Worm (Caenorhabditis elegans) whole organism, L4 larva: ENCODE data around the gene tdo-2.

Source experiments
- F49E8.2 ChIP-seq: sonication (generic microtip); optimal IDR thresholded peaks from 2 replicates; lab custom pipeline; 2016; ENCODE audit warnings: missing compliant biosample characterization, mild to moderate bottlenecking, missing genetic modification characterization, borderline replicate concordance
- T20F7.1 ChIP-seq: fragments of 200-800 bp; sonication (Bioruptor generic); optimal IDR thresholded peaks from 2 replicates; lab custom pipeline; 2018; ENCODE audit warnings: mild to moderate bottlenecking, missing genetic modification characterization, missing compliant biosample characterization
- T26A8.4 ChIP-seq: fragments of 200-800 bp; sonication (Bioruptor generic); IDR thresholded peaks from 2 replicates; pipeline ENCODE4 v1.3.6; 2022; ENCODE audit warnings: missing genetic modification characterization, missing compliant biosample characterization
- Y48G9A.11 ChIP-seq: fragments of 200-800 bp; sonication (Bioruptor generic); IDR thresholded peaks from 2 replicates; pipeline ENCODE4 v1.3.6; 2022; ENCODE audit warnings: missing genetic modification reagents, missing genetic modification characterization, missing compliant biosample characterization
- ZK546.5 ChIP-seq, 2 experiments: sonication (generic microtip); optimal IDR thresholded peaks; 2 replicates each; lab custom pipeline; 2017; ENCODE audit warnings: missing biosample characterization in 2 of 2, missing genetic modification characterization in 2 of 2
- aly-2 ChIP-seq: sonication (generic microtip); optimal IDR thresholded peaks from 2 replicates; lab custom pipeline; 2018; ENCODE audit warnings: missing biosample characterization, missing genetic modification characterization
- arid-1 ChIP-seq: fragments of 200-800 bp; sonication (Bioruptor generic); conservative IDR thresholded peaks from 2 replicates; pipeline ENCODE4 v1.3.6; 2022; ENCODE audit warnings: missing genetic modification reagents, missing genetic modification characterization, missing compliant biosample characterization
- attf-4 ChIP-seq: sonication (generic microtip); optimal IDR thresholded peaks from 3 replicates; lab custom pipeline; 2017; ENCODE audit warnings: missing biosample characterization, missing genetic modification characterization
- ceh-20 ChIP-seq: fragments of 200-800 bp; sonication (Bioruptor generic); IDR thresholded peaks from 2 replicates; pipeline ENCODE4 v1.3.6; 2022; ENCODE audit warnings: missing genetic modification reagents, missing genetic modification characterization, missing compliant biosample characterization
- ceh-32 ChIP-seq: sonication (generic microtip); optimal IDR thresholded peaks from 2 replicates; lab custom pipeline; 2016; ENCODE audit warnings: mild to moderate bottlenecking, missing genetic modification characterization, missing compliant biosample characterization; ENCODE audit not compliant: poor library complexity
- ceh-44 ChIP-seq: fragments of 200-800 bp; sonication (Bioruptor generic); IDR thresholded peaks from 2 replicates; pipeline ENCODE4 v1.3.6; 2022; ENCODE audit warnings: missing genetic modification reagents, missing genetic modification characterization, missing compliant biosample characterization
- ceh-62 ChIP-seq: sonication (generic microtip); optimal IDR thresholded peaks from 2 replicates; lab custom pipeline; 2017; ENCODE audit warnings: missing biosample characterization, missing genetic modification characterization
- ces-1 ChIP-seq: fragments of 150-350 bp; sonication (generic microtip); optimal IDR thresholded peaks from 4 replicates; lab custom pipeline; 2014; ENCODE audit warnings: missing biosample characterization, missing genetic modification reagents, missing genetic modification characterization
- cey-2 ChIP-seq: sonication (generic microtip); optimal IDR thresholded peaks from 3 replicates; lab custom pipeline; 2017; ENCODE audit warnings: missing genetic modification characterization, mild to moderate bottlenecking, missing compliant biosample characterization, antibody characterized with exemption, borderline replicate concordance; ENCODE audit not compliant: insufficient read depth
- ctbp-1 ChIP-seq: fragments of 200-800 bp; sonication (Bioruptor generic); IDR thresholded peaks from 2 replicates; pipeline ENCODE4 v1.3.6; 2022; ENCODE audit warnings: missing genetic modification reagents, missing genetic modification characterization, missing compliant biosample characterization
- daf-19 ChIP-seq: fragments of 200-800 bp; sonication (Bioruptor generic); conservative IDR thresholded peaks from 2 replicates; pipeline ENCODE4 v1.3.6; 2022; ENCODE audit warnings: missing genetic modification characterization, missing compliant biosample characterization
- dmd-6 ChIP-seq: fragments of 200-800 bp; sonication (Bioruptor generic); IDR thresholded peaks from 2 replicates; pipeline ENCODE4 v1.3.6; 2022; ENCODE audit warnings: missing genetic modification reagents, missing genetic modification characterization, missing compliant biosample characterization
- dmd-9 ChIP-seq: fragments of 200-800 bp; sonication (Bioruptor generic); IDR thresholded peaks from 2 replicates; pipeline ENCODE4 v1.3.6; 2022; ENCODE audit warnings: missing genetic modification reagents, missing genetic modification characterization, missing compliant biosample characterization
- dpl-1 ChIP-seq: fragments of 150-350 bp; optimal IDR thresholded peaks from 2 replicates; lab custom pipeline; 2014; ENCODE audit warnings: missing biosample characterization, missing genetic modification reagents, missing genetic modification characterization
- duxl-1 ChIP-seq: sonication (generic microtip); optimal IDR thresholded peaks from 2 replicates; lab custom pipeline; 2016; ENCODE audit warnings: mild to moderate bottlenecking, missing genetic modification characterization, moderate library complexity, missing compliant biosample characterization; ENCODE audit not compliant: poor library complexity
- egl-27 ChIP-seq: sonication (generic microtip); optimal IDR thresholded peaks from 3 replicates; lab custom pipeline; 2017; ENCODE audit warnings: missing biosample characterization, missing genetic modification reagents, missing genetic modification characterization
- gei-8 ChIP-seq: fragments of 200-800 bp; sonication (Bioruptor generic); optimal IDR thresholded peaks from 2 replicates; lab custom pipeline; 2018; ENCODE audit warnings: mild to moderate bottlenecking, missing genetic modification characterization, missing compliant biosample characterization
- hif-1 ChIP-seq, 2 experiments: sonication (generic microtip); optimal IDR thresholded peaks; 2 replicates each; lab custom pipeline; 2016 to 2017; ENCODE audit warnings: missing compliant biosample characterization in 2 of 2, missing genetic modification characterization in 2 of 2, missing genetic modification reagents in 2 of 2, missing genotype in 2 of 2, mild to moderate bottlenecking in 1 of 2
- hlh-11 ChIP-seq: fragments of 200-800 bp; sonication (Bioruptor generic); optimal IDR thresholded peaks from 2 replicates; lab custom pipeline; 2018; ENCODE audit warnings: mild to moderate bottlenecking, missing genetic modification characterization, missing compliant biosample characterization
- lin-1 ChIP-seq: fragments of 200-800 bp; sonication (Bioruptor generic); IDR thresholded peaks from 2 replicates; pipeline ENCODE4 v1.3.6; 2022; ENCODE audit warnings: missing genetic modification reagents, missing genetic modification characterization, missing compliant biosample characterization
- lsy-2 ChIP-seq, 2 experiments: fragments of 150-350 bp in 1 of 2; sonication (generic microtip) in 1 of 2; optimal IDR thresholded peaks; 2 replicates each; lab custom pipeline; 2014 to 2017; ENCODE audit warnings: missing biosample characterization in 2 of 2, missing genetic modification characterization in 2 of 2
- mdl-1 ChIP-seq, 2 experiments: fragments of 150-350 bp in 1 of 2; sonication (generic microtip) in 1 of 2; optimal IDR thresholded peaks; 2 replicates each; lab custom pipeline; 2014 to 2017; ENCODE audit warnings: missing biosample characterization in 2 of 2, missing genetic modification characterization in 2 of 2
- mep-1 ChIP-seq: fragments of 150-350 bp; sonication (generic microtip); optimal IDR thresholded peaks from 3 replicates; lab custom pipeline; 2014; ENCODE audit warnings: missing biosample characterization, missing genetic modification characterization
- mxl-3 ChIP-seq: fragments of 200-800 bp; sonication (Bioruptor generic); optimal IDR thresholded peaks from 2 replicates; lab custom pipeline; 2018; ENCODE audit warnings: mild to moderate bottlenecking, missing genetic modification characterization, missing compliant biosample characterization
- nhr-10 ChIP-seq: fragments of 150-350 bp; optimal IDR thresholded peaks from 2 replicates; lab custom pipeline; 2014; ENCODE audit warnings: missing biosample characterization, missing genetic modification characterization
- nhr-111 ChIP-seq: fragments of 200-800 bp; sonication (Bioruptor generic); optimal IDR thresholded peaks from 2 replicates; lab custom pipeline; 2018; ENCODE audit warnings: mild to moderate bottlenecking, missing genetic modification characterization, missing compliant biosample characterization
- nhr-25 ChIP-seq: sonication (generic microtip); optimal IDR thresholded peaks from 2 replicates; lab custom pipeline; 2017; ENCODE audit warnings: missing genetic modification characterization, mild to moderate bottlenecking, missing compliant biosample characterization, antibody characterized with exemption, moderate library complexity, borderline replicate concordance; ENCODE audit not compliant: insufficient read depth
- nhr-28 ChIP-seq: fragments of 150-350 bp; optimal IDR thresholded peaks from 2 replicates; lab custom pipeline; 2014; ENCODE audit warnings: missing biosample characterization, missing genetic modification characterization
- nhr-42 ChIP-seq: fragments of 200-800 bp; sonication (Bioruptor generic); IDR thresholded peaks from 2 replicates; pipeline ENCODE4 v1.3.6; 2022; ENCODE audit warnings: missing genetic modification characterization, missing compliant biosample characterization
- rbr-2 ChIP-seq: sonication (generic microtip); optimal IDR thresholded peaks from 2 replicates; lab custom pipeline; 2016; ENCODE audit warnings: missing genotype, missing genetic modification characterization, missing compliant biosample characterization
- saeg-2 ChIP-seq: fragments of 200-800 bp; sonication (Bioruptor generic); IDR thresholded peaks from 2 replicates; pipeline ENCODE4 v1.3.6; 2022; ENCODE audit warnings: missing genetic modification reagents, missing genetic modification characterization, missing compliant biosample characterization
- sdz-12 ChIP-seq: fragments of 200-800 bp; sonication (Bioruptor generic); optimal IDR thresholded peaks from 2 replicates; lab custom pipeline; 2018; ENCODE audit warnings: mild to moderate bottlenecking, missing genetic modification characterization, missing compliant biosample characterization
- set-16 ChIP-seq: fragments of 200-800 bp; sonication (Bioruptor generic); IDR thresholded peaks from 2 replicates; pipeline ENCODE4 v1.3.6; 2022; ENCODE audit warnings: missing genetic modification reagents, missing genetic modification characterization, missing compliant biosample characterization
- skn-1 ChIP-seq: fragments of 150-350 bp; optimal IDR thresholded peaks from 2 replicates; lab custom pipeline; 2014; ENCODE audit warnings: missing biosample characterization, missing genetic modification characterization
- snpc-1.2 ChIP-seq: fragments of 200-800 bp; sonication (Bioruptor generic); IDR thresholded peaks from 2 replicates; pipeline ENCODE4 v1.3.6; 2022; ENCODE audit warnings: missing genetic modification reagents, missing genetic modification characterization, missing compliant biosample characterization
- snpc-4 ChIP-seq: fragments of 150-350 bp; optimal IDR thresholded peaks from 2 replicates; lab custom pipeline; 2014; ENCODE audit warnings: missing biosample characterization, missing genetic modification characterization
- spr-3 ChIP-seq: fragments of 200-800 bp; sonication (Bioruptor generic); optimal IDR thresholded peaks from 2 replicates; lab custom pipeline; 2018; ENCODE audit warnings: mild to moderate bottlenecking, missing genetic modification characterization, missing compliant biosample characterization
- tag-97 ChIP-seq: fragments of 200-800 bp; sonication (Bioruptor generic); IDR thresholded peaks from 2 replicates; pipeline ENCODE4 v1.3.6; 2022; ENCODE audit warnings: missing genetic modification characterization, missing compliant biosample characterization
- tra-1 ChIP-seq: fragments of 200-800 bp; sonication (Bioruptor generic); IDR thresholded peaks from 2 replicates; pipeline ENCODE4 v1.3.6; 2022; ENCODE audit warnings: missing genetic modification reagents, missing genetic modification characterization, missing compliant biosample characterization
- unc-130 ChIP-seq: sonication (generic microtip); optimal IDR thresholded peaks from 2 replicates; lab custom pipeline; 2016; ENCODE audit warnings: missing genetic modification reagents, missing genetic modification characterization, missing compliant biosample characterization
- unc-62 ChIP-seq, 3 experiments: fragments of 150-350 bp in 1 of 3; sonication (generic microtip); optimal IDR thresholded peaks in 2 of 3; peaks in 1 of 3; 1 replicate in 1 of 3; 2 replicates in 2 of 3; lab custom pipeline; 2014 to 2017; ENCODE audit warnings: missing biosample characterization in 3 of 3, missing genetic modification characterization in 3 of 3, missing genetic modification reagents in 3 of 3, missing genotype in 1 of 3
- vab-7 ChIP-seq: fragments of 200-800 bp; sonication (Bioruptor generic); IDR thresholded peaks from 2 replicates; pipeline ENCODE4 v1.3.6; 2022; ENCODE audit warnings: missing genetic modification reagents, missing genetic modification characterization, missing compliant biosample characterization
- zag-1 ChIP-seq: fragments of 150-350 bp; optimal IDR thresholded peaks from 2 replicates; lab custom pipeline; 2014; ENCODE audit warnings: missing biosample characterization, missing genetic modification characterization
- zfp-2 ChIP-seq: sonication (generic microtip); optimal IDR thresholded peaks from 2 replicates; lab custom pipeline; 2016; ENCODE audit warnings: mild to moderate bottlenecking, missing genetic modification characterization, missing compliant biosample characterization

tdo-2 gene

DNA sequence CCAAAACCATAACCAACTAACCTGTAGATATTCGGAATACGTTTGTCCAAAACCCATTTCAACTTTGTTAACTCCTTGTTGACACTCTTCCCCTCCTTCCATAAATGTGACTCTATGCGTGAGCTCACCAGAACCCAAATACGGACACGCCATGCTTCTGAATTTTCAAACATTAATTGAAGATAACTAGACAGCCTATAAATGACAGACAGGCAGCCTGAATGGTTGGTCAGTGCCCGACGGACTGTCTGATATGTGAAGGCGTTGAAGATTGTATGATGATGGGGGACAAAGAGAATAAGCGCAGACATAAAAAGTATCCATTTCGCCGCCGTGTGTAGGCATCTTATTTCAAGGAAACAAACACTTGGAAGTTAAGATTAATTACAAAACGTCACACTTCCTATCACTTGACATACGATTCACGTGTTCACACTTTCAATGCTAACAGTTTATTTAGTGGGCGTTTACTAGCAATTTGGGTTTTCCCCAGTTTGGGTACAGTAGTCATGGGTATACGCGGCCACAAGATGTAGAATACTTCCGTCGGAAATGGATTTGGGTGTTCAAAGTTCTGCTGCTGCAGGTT lies at the start of gene tdo-2, which contains the start of gene C28H8.2:
Gene tdo-2 (minus strand): TSS at position 157 of the 589 bp plus-strand sequence.
Gene C28H8.2 (plus strand): TSS at position 524 of the 589 bp plus-strand sequence.
- TF ChIP-seq ZK546.5 (tag; optimal IDR thresholded peaks at IDR 0.05; lab: Kevin White, UChicago) (no peak), ces-1 (no peak), T26A8.4 (GFP tag; lab: Robert Waterston, UW) (peak; percentile 9; the same call in 1 of the 2 replicates), gei-8 (GFP tag; lab: Kevin White, UChicago) (peak; percentile 44), nhr-28 (tag; lab: Kevin White, UChicago) (peak; percentile 85), attf-4 (tag; lab: Kevin White, UChicago) (no peak), arid-1 (no peak), tra-1 (GFP tag; lab: Robert Waterston, UW) (peak; percentile 55; the same call in 1 of the 2 replicates), hlh-11 (peak; percentile 88), lsy-2 (tag; optimal IDR thresholded peaks at IDR 0.05; lab: Kevin White, UChicago) (peak in 1 of 2 experiments; percentile 67), duxl-1 (tag; lab: Kevin White, UChicago) (no peak), unc-62 (GFP tag; optimal IDR thresholded peaks at IDR 0.05 in 1 of 2; lab: Kevin White, UChicago) (peak in 1 of 2 experiments; percentile 99), unc-62 (tag; optimal IDR thresholded peaks at IDR 0.05; lab: Kevin White, UChicago) (no peak), T20F7.1 (no peak), cey-2 (tag; lab: Kevin White, UChicago) (peak; percentile 84), daf-19 (no peak), mxl-3 (GFP tag; lab: Kevin White, UChicago) (peak; percentile 86), zfp-2 (tag; lab: Kevin White, UChicago) (no peak), ceh-32 (tag; lab: Kevin White, UChicago) (no peak), ctbp-1 (GFP tag; lab: Robert Waterston, UW) (no peak), spr-3 (GFP tag; lab: Kevin White, UChicago) (no peak), nhr-111 (no peak), nhr-10 (tag; lab: Kevin White, UChicago) (peak; percentile 0), rbr-2 (no peak), aly-2 (tag; lab: Kevin White, UChicago) (no peak), ceh-20 (GFP tag; lab: Robert Waterston, UW) (peak; percentile 81), dmd-6 (GFP tag; lab: Robert Waterston, UW) (peak; percentile 61), sdz-12 (GFP tag; lab: Kevin White, UChicago) (no peak), tag-97 (no peak), mep-1 (tag; lab: Kevin White, UChicago) (peak; percentile 29), dmd-9 (GFP tag; lab: Robert Waterston, UW) (no peak), zag-1 (no peak), hif-1 (tag; optimal IDR thresholded peaks at IDR 0.05; lab: Kevin White, UChicago) (no peak), mdl-1 (tag; optimal IDR thresholded peaks at IDR 0.05; lab: Kevin White, UChicago) (peak; percentile 38 to 85), unc-130 (GFP tag; lab: Kevin White, UChicago) (no peak), ceh-62 (tag; lab: Kevin White, UChicago) (no peak), Y48G9A.11 (GFP tag; lab: Robert Waterston, UW) (no peak), dpl-1 (peak; percentile 6), ceh-44 (GFP tag; lab: Robert Waterston, UW) (no peak), nhr-25 (peak; percentile 70), snpc-1.2 (GFP tag; lab: Robert Waterston, UW) (no peak), set-16 (GFP tag; lab: Robert Waterston, UW) (no peak), lin-1 (GFP tag; lab: Robert Waterston, UW) (peak; percentile 76; the same call in 1 of the 2 replicates), F49E8.2 (tag; lab: Kevin White, UChicago) (no peak), egl-27 (tag; lab: Kevin White, UChicago) (no peak), skn-1 (no peak), vab-7 (GFP tag; lab: Robert Waterston, UW) (no peak), nhr-42 (GFP tag; lab: Robert Waterston, UW) (no peak), snpc-4 (tag; lab: Kevin White, UChicago) (no peak), saeg-2 (GFP tag; lab: Robert Waterston, UW) (no peak)
